Worm (Caenorhabditis elegans) whole organism, L4/young adult: Measurements from ENCODE around the gene F08B4.8.

Experiments used
- W03F9.2 ChIP-seq: fragments of 150-350 bp; optimal IDR thresholded peaks from 2 replicates; lab custom pipeline; 2014; ENCODE audit warnings: missing biosample characterization, missing genetic modification characterization
- dao-5 ChIP-seq: sonication (generic microtip); optimal IDR thresholded peaks from 2 replicates; lab custom pipeline; 2016; ENCODE audit warnings: missing genotype, missing genetic modification characterization, moderate library complexity, missing compliant biosample characterization
- him-1 ChIP-seq: sonication (generic microtip); optimal IDR thresholded peaks from 2 replicates; lab custom pipeline; 2016; ENCODE audit warnings: missing genotype, missing genetic modification reagents, missing genetic modification characterization, missing compliant biosample characterization

ce11 chrIV:8718153-8718552, 40.8 kb downstream of the F08B4.8 start, which contains the start of gene H23L24.1:
- TF ChIP-seq W03F9.2 (tag; lab: Kevin White, UChicago) (no peak), him-1 (tag; lab: Kevin White, UChicago) (no peak), dao-5 (no peak)
